Worm (Caenorhabditis elegans) whole organism, late embryonic: ENCODE measurements around the gene gst-12.

Source experiments
- ceh-22 ChIP-seq: sonication (generic microtip); optimal IDR thresholded peaks from 2 replicates; lab custom pipeline; 2017; ENCODE audit warnings: missing biosample characterization, missing genetic modification characterization
- eyg-1 ChIP-seq: sonication (generic microtip); optimal IDR thresholded peaks from 2 replicates; lab custom pipeline; 2016; ENCODE audit warnings: missing genotype, missing genetic modification characterization, missing compliant biosample characterization
- fkh-10 ChIP-seq: fragments of 150-350 bp; optimal IDR thresholded peaks from 2 replicates; lab custom pipeline; 2014; ENCODE audit warnings: missing biosample characterization, missing genetic modification reagents, missing genetic modification characterization
- hlh-15 ChIP-seq: sonication (generic microtip); optimal IDR thresholded peaks from 2 replicates; lab custom pipeline; 2016; ENCODE audit warnings: missing genetic modification characterization, missing compliant biosample characterization
- hlh-8 ChIP-seq: sonication (generic microtip); optimal IDR thresholded peaks from 2 replicates; lab custom pipeline; 2016; ENCODE audit warnings: missing genotype, missing genetic modification characterization, missing compliant biosample characterization
- sox-4 ChIP-seq: sonication (generic microtip); optimal IDR thresholded peaks from 2 replicates; lab custom pipeline; 2017; ENCODE audit warnings: mild to moderate bottlenecking, missing genetic modification characterization, inconsistent platforms, missing compliant biosample characterization
- tbx-2 ChIP-seq: sonication (generic microtip); optimal IDR thresholded peaks from 2 replicates; lab custom pipeline; 2016; ENCODE audit warnings: missing genetic modification characterization, missing compliant biosample characterization
- unc-55 ChIP-seq: sonication (generic microtip); optimal IDR thresholded peaks from 2 replicates; lab custom pipeline; 2017; ENCODE audit warnings: missing biosample characterization, missing genetic modification reagents, missing genetic modification characterization
- unc-86 ChIP-seq: sonication (generic microtip); optimal IDR thresholded peaks from 2 replicates; lab custom pipeline; 2016; ENCODE audit warnings: missing genetic modification characterization, missing compliant biosample characterization

DNA sequence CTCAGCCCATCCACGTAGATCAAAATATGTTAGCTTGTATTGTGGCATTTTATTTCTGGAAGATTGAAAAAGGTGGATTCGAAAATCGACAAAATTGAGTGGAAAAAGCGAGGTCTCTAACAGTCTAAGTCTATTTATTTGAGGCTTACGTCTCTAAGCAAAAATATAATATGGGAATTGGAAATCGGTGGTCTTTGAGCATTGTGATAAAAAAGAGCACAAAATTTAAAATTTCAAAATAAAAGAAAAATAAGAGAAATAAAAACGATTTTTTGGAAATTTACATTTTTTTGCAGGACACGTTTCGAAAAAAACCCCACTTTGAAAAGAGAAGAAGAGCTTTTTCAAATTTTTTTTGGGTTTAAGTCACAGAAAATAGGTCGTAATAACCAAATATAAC, 4.8 kb downstream of the gst-12 start, which contains the start of gene gst-15:
- TF ChIP-seq hlh-8 (tag; lab: Kevin White, UChicago) (no peak), sox-4 (no peak), tbx-2 (tag; lab: Kevin White, UChicago) (no peak), unc-55 (GFP tag; lab: Kevin White, UChicago) (no peak), ceh-22 (tag; lab: Kevin White, UChicago) (no peak), unc-86 (tag; lab: Kevin White, UChicago) (no peak), hlh-15 (tag; lab: Kevin White, UChicago) (no peak), fkh-10 (GFP tag; lab: Kevin White, UChicago) (no peak), eyg-1 (no peak)
